Worm (Caenorhabditis elegans) whole organism, dauer: ENCODE measurements around the gene C33D3.4.

Source experiments
- unc-62 ChIP-seq: sonication (generic microtip); optimal IDR thresholded peaks from 2 replicates; lab custom pipeline; 2017; ENCODE audit warnings: missing biosample characterization, missing genetic modification reagents, missing genetic modification characterization

Gene C33D3.4

ce11 chrX:10491044-10491443 lies 2.2 kb downstream of the C33D3.4 start, which contains the start of gene C33D3.5:
TSS of gene C33D3.5 (plus strand) at chrX:10491344.
- TF ChIP-seq unc-62 (GFP tag; lab: Kevin White, UChicago): no peak

- TF ChIP-seq unc-62 (GFP tag; lab: Kevin White, UChicago): no peak
Observed at ce11 chrX:10491875-10492523, 3.1 kb downstream of the C33D3.4 start.

- no peak for TF ChIP-seq unc-62 (GFP tag; lab: Kevin White, UChicago)
Observed at ce11 chrX:10499590-10499989, 10.7 kb downstream of the C33D3.4 start, which contains the start of gene vab-3. TSS of gene vab-3 (plus strand) at chrX:10499890.

ce11 chrX:10503393-10503792 lies 14.5 kb downstream of the C33D3.4 start:
- no peak for TF ChIP-seq unc-62 (GFP tag; lab: Kevin White, UChicago)

- no peak for TF ChIP-seq unc-62 (GFP tag; lab: Kevin White, UChicago)
Observed at ce11 chrX:10505193-10505592, 16.3 kb downstream of the C33D3.4 start.

- no peak for TF ChIP-seq unc-62 (GFP tag; lab: Kevin White, UChicago)
Observed at ce11 chrX:10507971-10508370, 19.1 kb downstream of the C33D3.4 start.

- no peak for TF ChIP-seq unc-62 (GFP tag; lab: Kevin White, UChicago)
Observed at ce11 chrX:10514056-10514455, 25.2 kb downstream of the C33D3.4 start.

- no peak for TF ChIP-seq unc-62 (GFP tag; lab: Kevin White, UChicago)
Observed at ce11 chrX:10514834-10515233, 26.0 kb downstream of the C33D3.4 start.

ce11 chrX:10516549-10516948 lies 27.7 kb downstream of the C33D3.4 start:
- TF ChIP-seq unc-62 (GFP tag; lab: Kevin White, UChicago): no peak

ce11 chrX:10520185-10520584 lies 31.3 kb downstream of the C33D3.4 start:
- TF ChIP-seq unc-62 (GFP tag; lab: Kevin White, UChicago): no peak

- TF ChIP-seq unc-62 (GFP tag; lab: Kevin White, UChicago): no peak
Observed at ce11 chrX:10521313-10521712, 32.5 kb downstream of the C33D3.4 start, which contains the start of gene F14F3.4. TSS of gene F14F3.4 (minus strand) at chrX:10521413.

ce11 chrX:10524483-10524948 lies 35.7 kb downstream of the C33D3.4 start, which contains the start of the genes mboa-7 and git-1:
TSS of gene mboa-7 (minus strand) at chrX:10524565.
TSS of gene git-1 (plus strand) at chrX:10524898.
- TF ChIP-seq unc-62 (GFP tag; lab: Kevin White, UChicago): no peak

ce11 chrX:10527414-10527813 lies 38.6 kb downstream of the C33D3.4 start:
- no peak for TF ChIP-seq unc-62 (GFP tag; lab: Kevin White, UChicago)

ce11 chrX:10528993-10529392 lies 40.1 kb downstream of the C33D3.4 start, which contains the start of the genes F14F3.5 and slcf-1:
TSS of gene F14F3.5 (minus strand) at chrX:10529226.
TSS of gene slcf-1 (plus strand) at chrX:10529294.
- no peak for TF ChIP-seq unc-62 (GFP tag; lab: Kevin White, UChicago)

ce11 chrX:10532180-10532833 lies 43.4 kb downstream of the C33D3.4 start:
- TF ChIP-seq unc-62 (GFP tag; lab: Kevin White, UChicago): no peak

ce11 chrX:10533447-10533846 lies 44.6 kb downstream of the C33D3.4 start, which contains the start of gene glo-3:
TSS of gene glo-3 (plus strand) at chrX:10533699.
- no peak for TF ChIP-seq unc-62 (GFP tag; lab: Kevin White, UChicago)
